Worm (Caenorhabditis elegans): ENCODE data around the gene F35C5.12.

- TF ChIP-seq akir-1 (GFP tag; optimal IDR thresholded peaks at IDR 0.05) (no peak), unc-62 (GFP tag; optimal IDR thresholded peaks at IDR 0.05) (no peak), gei-17 (GFP tag; optimal IDR thresholded peaks at IDR 0.05) (no peak), pha-4 (tag; optimal IDR thresholded peaks at IDR 0.05) (no peak), lsl-1 (GFP tag; optimal IDR thresholded peaks at IDR 0.05) (no peak), attf-6 (GFP tag; IDR thresholded peaks at IDR 0.05) (no peak)
Observed at ce11 chrII:12942496-12942895, 28.1 kb upstream of the F35C5.12 start.

Measured in whole organism, young adult.